Fruit fly (Drosophila melanogaster): ENCODE results near the gene CG43084.

Gene CG43084

dm6 chr3L:15619626-15620247, 30.9 kb upstream of the CG43084 start, which contains the start of gene Phs (continued):
- TF ChIP-seq kni (GFP tag; optimal IDR thresholded peaks at IDR 0.05) (peak; percentile 58), nerfin-2 (GFP tag; IDR thresholded peaks at IDR 0.05; ENCODE audit: partially characterized antibody) (no peak), NK7.1 (GFP tag; optimal IDR thresholded peaks at IDR 0.05) (peak; percentile 80), sim (GFP tag; IDR thresholded peaks at IDR 0.05) (no peak), mld (GFP tag; IDR thresholded peaks at IDR 0.05; ENCODE audit: partially characterized antibody) (no peak)

- TF ChIP-seq seq (GFP tag; IDR thresholded peaks at IDR 0.05) (peak; percentile 74; the same call in 1 of the 2 replicates), CG8924 (tag; optimal IDR thresholded peaks at IDR 0.05) (peak; percentile 35), Sox100B (GFP tag; optimal IDR thresholded peaks at IDR 0.05) (no peak), ase (GFP tag; IDR thresholded peaks at IDR 0.05) (peak; percentile 50; the same call in 1 of the 3 replicates), gsb-n (tag; optimal IDR thresholded peaks at IDR 0.05) (peak; percentile 27), fu2 (GFP tag; optimal IDR thresholded peaks at IDR 0.05) (no peak), zfh1 (GFP tag; IDR thresholded peaks at IDR 0.05) (0 out of 3 replicates have a peak, but pooled peaks have one; percentile 12), kni (GFP tag; optimal IDR thresholded peaks at IDR 0.05) (peak; percentile 18), eve (GFP tag; optimal IDR thresholded peaks at IDR 0.05) (no peak), nerfin-1 (tag; optimal IDR thresholded peaks at IDR 0.05) (peak; percentile 33), pros (GFP tag; optimal IDR thresholded peaks at IDR 0.05) (peak; percentile 72), abd-A (tag; optimal IDR thresholded peaks at IDR 0.05) (peak; percentile 17), CG18011 (GFP tag; optimal IDR thresholded peaks at IDR 0.05) (no peak), Trl (optimal IDR thresholded peaks at IDR 0.05) (peak in 1 of 2 experiments; percentile 19), Trl (GFP tag; optimal IDR thresholded peaks at IDR 0.05) (no peak)
Measured at dm6 chr3L:15624097-15624496, 26.6 kb upstream of the CG43084 start.

- TF ChIP-seq dati (GFP tag; IDR thresholded peaks at IDR 0.05) = no peak
- peak; percentile 60 for TF ChIP-seq Med (GFP tag)
- no peak for TF ChIP-seq CG43689 (GFP tag; IDR thresholded peaks at IDR 0.05)
- TF ChIP-seq bowl (GFP tag; IDR thresholded peaks at IDR 0.05) = 0 out of 2 replicates have a peak, but pooled peaks have one; percentile 16
- TF ChIP-seq vvl (GFP tag; IDR thresholded peaks at IDR 0.05) = 0 out of 2 replicates have a peak, but pooled peaks have one; percentile 31
- 0 out of 2 replicates have a peak, but pooled peaks have one; percentile 19 for TF ChIP-seq wdn (GFP tag; IDR thresholded peaks at IDR 0.05)
- TF ChIP-seq Bteb2 (GFP tag; optimal IDR thresholded peaks at IDR 0.05) = no peak
- TF ChIP-seq p53 (GFP tag; optimal IDR thresholded peaks at IDR 0.05) = no peak
- peak; percentile 65 to 82 for TF ChIP-seq Trl (optimal IDR thresholded peaks at IDR 0.05)
- TF ChIP-seq Trl (GFP tag; optimal IDR thresholded peaks at IDR 0.05) = no peak
- TF ChIP-seq CG1529 (GFP tag; optimal IDR thresholded peaks at IDR 0.05) = no peak
- TF ChIP-seq sens (GFP tag) = peak; percentile 68
- TF ChIP-seq rib (GFP tag; IDR thresholded peaks at IDR 0.05) = 0 out of 2 replicates have a peak, but pooled peaks have one; percentile 36
- no peak for TF ChIP-seq bsh (GFP tag; optimal IDR thresholded peaks at IDR 0.05)
- no peak for TF ChIP-seq oc (tag; optimal IDR thresholded peaks at IDR 0.05)
- no peak for TF ChIP-seq Jarid2 (GFP tag; optimal IDR thresholded peaks at IDR 0.05)
- TF ChIP-seq tx (GFP tag; optimal IDR thresholded peaks at IDR 0.05) = no peak
- TF ChIP-seq hb (GFP tag; IDR thresholded peaks at IDR 0.05; ENCODE audit: partially characterized antibody) = no peak
- no peak for TF ChIP-seq Ada2b (GFP tag; IDR thresholded peaks at IDR 0.05)
- TF ChIP-seq pan (optimal IDR thresholded peaks at IDR 0.05) = no peak
- TF ChIP-seq pan (GFP tag; optimal IDR thresholded peaks at IDR 0.05 in 1 of 2, IDR thresholded peaks at IDR 0.05 in 1 of 2) = no peak
- TF ChIP-seq chinmo (GFP tag; IDR thresholded peaks at IDR 0.05; ENCODE audit: partially characterized antibody) = peak; percentile 93
- TF ChIP-seq otp (GFP tag; IDR thresholded peaks at IDR 0.05) = no peak
- no peak for TF ChIP-seq CG2889 (GFP tag; IDR thresholded peaks at IDR 0.05)
- peak; percentile 59 for TF ChIP-seq crol (GFP tag; IDR thresholded peaks at IDR 0.05)
- TF ChIP-seq nom (GFP tag; optimal IDR thresholded peaks at IDR 0.05) = no peak
- no peak for TF ChIP-seq aop (GFP tag; IDR thresholded peaks at IDR 0.05)
- no peak for TF ChIP-seq CG15696 (tag; optimal IDR thresholded peaks at IDR 0.05)
- no peak for TF ChIP-seq klu (GFP tag; IDR thresholded peaks at IDR 0.05)
- no peak for TF ChIP-seq Gug (GFP tag; IDR thresholded peaks at IDR 0.05)
Measured at dm6 chr3L:15624944-15625610, 25.6 kb upstream of the CG43084 start.

All from whole organism, embryonic.